Worm (Caenorhabditis elegans) whole organism, L1 larva: Measurements from ENCODE around the gene nduv-3.

Experiments
- lin-14 ChIP-seq: fragments of 200-800 bp; sonication (Bioruptor generic); optimal IDR thresholded peaks from 2 replicates; lab custom pipeline; 2018; ENCODE audit warnings: mild to moderate bottlenecking, missing genetic modification characterization, moderate library complexity, missing compliant biosample characterization
- mdl-1 ChIP-seq, 2 experiments: fragments of 150-350 bp; optimal IDR thresholded peaks; 2 replicates each; lab custom pipeline; 2014 to 2017; ENCODE audit warnings: missing biosample characterization in 2 of 2, missing genetic modification characterization in 2 of 2, inconsistent platforms in 1 of 2
- nhr-11 ChIP-seq: fragments of 150-350 bp; optimal IDR thresholded peaks from 2 replicates; lab custom pipeline; 2014; ENCODE audit warnings: missing biosample characterization, missing genetic modification characterization
- pag-3 ChIP-seq: sonication (generic microtip); optimal IDR thresholded peaks from 2 replicates; lab custom pipeline; 2017; ENCODE audit warnings: missing genetic modification characterization, mild to moderate bottlenecking, missing compliant biosample characterization, antibody characterized with exemption, borderline replicate concordance; ENCODE audit not compliant: insufficient read depth
- pqm-1 ChIP-seq: sonication (generic microtip); optimal IDR thresholded peaks from 3 replicates; lab custom pipeline; 2017; ENCODE audit warnings: missing biosample characterization, missing genetic modification characterization
- snpc-4 ChIP-seq: fragments of 150-350 bp; optimal IDR thresholded peaks from 2 replicates; lab custom pipeline; 2014; ENCODE audit warnings: missing biosample characterization, missing genetic modification characterization
- zip-4 ChIP-seq: fragments of 200-800 bp; sonication (Bioruptor generic); optimal IDR thresholded peaks from 2 replicates; lab custom pipeline; 2018; ENCODE audit warnings: mild to moderate bottlenecking, missing genetic modification characterization, moderate library complexity, missing compliant biosample characterization

DNA sequence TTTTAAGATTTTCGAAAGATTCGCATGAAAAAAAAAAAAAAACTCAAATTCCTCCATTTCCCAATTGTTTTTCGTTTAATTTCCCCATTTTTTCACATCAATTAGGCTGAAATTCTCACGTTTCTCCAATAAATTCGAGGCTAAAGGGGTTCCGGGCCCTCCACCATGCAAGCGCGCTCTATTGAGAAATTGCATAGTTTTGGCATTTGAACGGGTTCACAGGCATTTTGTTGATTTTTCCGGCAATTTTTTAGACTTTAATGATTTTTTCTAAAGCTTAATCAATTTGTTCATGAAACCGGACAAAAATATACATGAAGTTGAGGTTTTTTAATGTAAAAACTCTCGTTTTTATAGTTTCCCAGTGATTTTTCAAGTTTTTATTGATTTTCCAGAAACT, 25.0 kb downstream of the nduv-3 start:
- TF ChIP-seq snpc-4 (tag; lab: Kevin White, UChicago) (no peak), lin-14 (peak; percentile 36), pqm-1 (no peak), nhr-11 (no peak), mdl-1 (tag; optimal IDR thresholded peaks at IDR 0.05; lab: Kevin White, UChicago) (no peak), pag-3 (tag; lab: Kevin White, UChicago) (peak; percentile 72), zip-4 (no peak)
